Fruit fly (Drosophila melanogaster): Measurements from ENCODE around the gene CG13856.
A peak's percentile ranks its signal among the peaks of the same experiment; 100 is the strongest.

The CG13856 gene

dm6 chr3R:22362218-22362907, 40.1 kb upstream of the CG13856 start, which contains the start of the genes JMJD6, CG7071 and Muted (continued):
- peak; percentile 87 for TF ChIP-seq CG18764 (GFP tag; optimal IDR thresholded peaks at IDR 0.05)
- TF ChIP-seq Fer1 (GFP tag; optimal IDR thresholded peaks at IDR 0.05): peak; percentile 92
- TF ChIP-seq tin (GFP tag; optimal IDR thresholded peaks at IDR 0.05): peak; percentile 96
- TF ChIP-seq NFAT (GFP tag; IDR thresholded peaks at IDR 0.05): peak; percentile 89
- TF ChIP-seq CG11247 (GFP tag; IDR thresholded peaks at IDR 0.05): peak; percentile 91
- peak; percentile 85 for TF ChIP-seq H2.0 (GFP tag; IDR thresholded peaks at IDR 0.05)

dm6 chr3R:22365660-22366195, 36.7 kb upstream of the CG13856 start, which contains the start of gene CG5382:
CG5382 (minus strand) TSS chr3R:22365983.
- TF ChIP-seq amos (GFP tag; IDR thresholded peaks at IDR 0.05; ENCODE audit: partially characterized antibody): peak; percentile 34; the same call in 1 of the 2 replicates
- TF ChIP-seq br (optimal IDR thresholded peaks at IDR 0.05): no peak
- TF ChIP-seq CG8359 (GFP tag; optimal IDR thresholded peaks at IDR 0.05; ENCODE audit: borderline replicate concordance): no peak
- TF ChIP-seq mirr (GFP tag; optimal IDR thresholded peaks at IDR 0.05): no peak
- TF ChIP-seq Scr (GFP tag; IDR thresholded peaks at IDR 0.05; ENCODE audit: partially characterized antibody): peak; percentile 22; the same call in 1 of the 2 replicates
- no peak for TF ChIP-seq CG3838 (GFP tag; optimal IDR thresholded peaks at IDR 0.05)
- peak; percentile 18 for TF ChIP-seq lbe (GFP tag; optimal IDR thresholded peaks at IDR 0.05)
- no peak for TF ChIP-seq Vsx1 (GFP tag; optimal IDR thresholded peaks at IDR 0.05)
- TF ChIP-seq stwl (tag; optimal IDR thresholded peaks at IDR 0.05): peak; percentile 11
- TF ChIP-seq HmgD (GFP tag; optimal IDR thresholded peaks at IDR 0.05): no peak
- TF ChIP-seq unc-4 (GFP tag; IDR thresholded peaks at IDR 0.05; ENCODE audit: partially characterized antibody): 0 out of 2 replicates have a peak, but pooled peaks have one; percentile 27
- TF ChIP-seq lmd (GFP tag; IDR thresholded peaks at IDR 0.05): no peak
- TF ChIP-seq jing (GFP tag; optimal IDR thresholded peaks at IDR 0.05): no peak
- peak; percentile 30 for TF ChIP-seq sd (tag; optimal IDR thresholded peaks at IDR 0.05)
- TF ChIP-seq nerfin-1 (tag; optimal IDR thresholded peaks at IDR 0.05): peak; percentile 36
- TF ChIP-seq crp (GFP tag; optimal IDR thresholded peaks at IDR 0.05): peak in 1 of 2 experiments; percentile 83
- no peak for TF ChIP-seq chn (GFP tag; optimal IDR thresholded peaks at IDR 0.05)
- TF ChIP-seq Opbp (GFP tag; IDR thresholded peaks at IDR 0.05; ENCODE audit: partially characterized antibody): no peak
- peak; percentile 46 for TF ChIP-seq pzg (GFP tag; optimal IDR thresholded peaks at IDR 0.05)
- no peak for TF ChIP-seq onecut (GFP tag; IDR thresholded peaks at IDR 0.05)
- 0 out of 4 replicates have a peak, but pooled peaks have one; percentile 26 for TF ChIP-seq Dll (GFP tag; IDR thresholded peaks at IDR 0.05; ENCODE audit: partially characterized antibody)
- TF ChIP-seq MBD-R2 (GFP tag; IDR thresholded peaks at IDR 0.05): peak; percentile 67
- TF ChIP-seq sens (GFP tag): no peak
- no peak for TF ChIP-seq CG12942 (GFP tag; optimal IDR thresholded peaks at IDR 0.05)
- no peak for TF ChIP-seq Camta (GFP tag; optimal IDR thresholded peaks at IDR 0.05)
- TF ChIP-seq BEAF-32 (GFP tag; optimal IDR thresholded peaks at IDR 0.05): peak; percentile 42
- no peak for TF ChIP-seq sens-2 (GFP tag; IDR thresholded peaks at IDR 0.05)
- no peak for TF ChIP-seq CG2202 (tag; optimal IDR thresholded peaks at IDR 0.05)
- TF ChIP-seq CG6254 (GFP tag; optimal IDR thresholded peaks at IDR 0.05): no peak
- peak; percentile 71 for TF ChIP-seq MESR4 (GFP tag; optimal IDR thresholded peaks at IDR 0.05)
- TF ChIP-seq E2f2 (GFP tag; IDR thresholded peaks at IDR 0.05): peak; percentile 69
- no peak for TF ChIP-seq CG4424 (GFP tag; optimal IDR thresholded peaks at IDR 0.05)
- peak; percentile 53 for TF ChIP-seq YL-1 (GFP tag; optimal IDR thresholded peaks at IDR 0.05)
- TF ChIP-seq ham (GFP tag; IDR thresholded peaks at IDR 0.05): no peak
- no peak for TF ChIP-seq dm (GFP tag; optimal IDR thresholded peaks at IDR 0.05)
- peak; percentile 50 for TF ChIP-seq Dp (GFP tag; optimal IDR thresholded peaks at IDR 0.05)
- TF ChIP-seq Xrp1 (GFP tag; IDR thresholded peaks at IDR 0.05): no peak
- no peak for TF ChIP-seq CG31365 (tag; optimal IDR thresholded peaks at IDR 0.05)
- TF ChIP-seq CG4617 (GFP tag; optimal IDR thresholded peaks at IDR 0.05; ENCODE audit: borderline replicate concordance): peak; percentile 74
- peak; percentile 57 for TF ChIP-seq Xbp1 (GFP tag; optimal IDR thresholded peaks at IDR 0.05)
- TF ChIP-seq CG13287 (GFP tag; IDR thresholded peaks at IDR 0.05; ENCODE audit: partially characterized antibody): peak; percentile 38; the same call in 1 of the 2 replicates
